Worm (Caenorhabditis elegans) whole organism, L4/young adult: ENCODE measurements around the gene nspe-5.
A peak's percentile ranks its signal among the peaks of the same experiment; 100 is the strongest.
"Not testable (repeated sequence)": the region's sequence is repeated elsewhere in the genome, so short reads cannot be mapped to it uniquely, and the experiment has no call there.

ENCODE experiments used
- W03F9.2 ChIP-seq: fragments of 150-350 bp; optimal IDR thresholded peaks from 2 replicates; lab custom pipeline; 2014; ENCODE audit warnings: missing biosample characterization, missing genetic modification characterization
- dao-5 ChIP-seq: sonication (generic microtip); optimal IDR thresholded peaks from 2 replicates; lab custom pipeline; 2016; ENCODE audit warnings: missing genotype, missing genetic modification characterization, moderate library complexity, missing compliant biosample characterization
- him-1 ChIP-seq: sonication (generic microtip); optimal IDR thresholded peaks from 2 replicates; lab custom pipeline; 2016; ENCODE audit warnings: missing genotype, missing genetic modification reagents, missing genetic modification characterization, missing compliant biosample characterization

The nspe-5 gene

DNA sequence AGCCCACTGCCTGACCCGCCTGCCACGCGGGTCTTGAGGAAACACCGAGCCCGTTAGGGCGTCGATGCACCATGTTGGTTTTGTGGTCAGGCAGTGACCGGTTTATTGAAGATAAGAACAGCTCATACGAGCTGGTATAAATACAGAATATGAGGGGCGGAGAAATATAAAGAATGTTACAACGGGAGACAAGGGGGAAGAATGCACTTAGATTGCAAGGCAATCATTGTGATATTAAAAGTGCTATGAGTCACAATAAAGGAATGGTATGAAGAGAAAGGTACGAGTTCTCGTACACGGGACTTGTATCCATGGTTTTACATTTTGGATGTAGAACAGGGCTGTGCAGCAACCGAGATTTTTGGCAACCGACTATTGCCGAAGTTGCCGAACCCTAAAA, 4.2 kb upstream of the nspe-5 start, which contains the start of gene Y38E10A.14:
Gene Y38E10A.14 (minus strand): TSS at position 101 of the 400 bp plus-strand sequence.
- TF ChIP-seq dao-5 (tag; lab: Kevin White, UChicago); W03F9.2; him-1 (tag; lab: Kevin White, UChicago): not testable (repeated sequence)

- TF ChIP-seq dao-5 (tag; lab: Kevin White, UChicago) = no peak
- TF ChIP-seq him-1 (tag; lab: Kevin White, UChicago) = no peak
- TF ChIP-seq W03F9.2 = no peak
Observed at ce11 chrII:12625673-12626072, 3.0 kb upstream of the nspe-5 start.

DNA sequence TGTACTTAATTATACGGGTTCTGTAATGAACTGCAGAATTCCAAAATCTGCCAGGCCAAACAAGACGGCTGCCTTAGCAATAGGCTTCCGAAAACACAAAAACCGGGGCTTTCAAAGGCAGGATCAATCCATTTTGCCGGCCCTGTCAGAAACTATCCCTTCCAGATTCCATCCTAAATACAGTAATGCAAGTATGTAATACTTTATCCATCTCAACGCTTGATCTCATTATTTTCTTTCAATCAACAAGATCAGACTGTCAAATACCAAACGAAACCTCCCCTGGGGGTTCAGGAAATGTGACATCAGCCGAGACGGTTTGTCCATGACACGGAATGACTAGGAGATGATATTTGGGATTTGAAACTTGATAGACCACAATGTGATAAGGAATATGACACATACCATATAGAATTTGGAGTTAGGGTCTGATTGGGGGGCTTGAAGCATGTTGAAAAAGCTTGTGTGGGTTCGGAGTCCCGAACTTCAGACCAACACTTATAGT, 2.5 kb upstream of the nspe-5 start:
- no peak for TF ChIP-seq W03F9.2
- TF ChIP-seq him-1 (tag; lab: Kevin White, UChicago) = no peak
- no peak for TF ChIP-seq dao-5 (tag; lab: Kevin White, UChicago)

DNA sequence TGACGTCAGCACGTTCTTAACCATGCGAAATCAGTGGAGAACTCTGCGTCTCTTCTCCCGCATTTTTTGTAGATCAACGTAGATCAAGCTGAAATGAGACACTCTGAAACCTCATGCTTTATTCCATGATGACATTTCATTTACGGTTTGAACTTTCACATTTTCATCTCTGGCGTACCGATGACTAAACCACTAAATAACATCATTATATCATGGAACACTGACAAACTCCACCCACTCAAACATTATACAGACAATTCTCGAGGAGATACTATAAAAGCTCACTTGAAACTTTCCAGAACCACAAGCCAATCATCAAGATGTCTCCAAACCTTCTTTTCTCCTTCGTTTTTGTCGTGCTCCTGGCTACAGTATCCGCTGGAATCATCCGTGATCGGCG, 1.8 kb upstream of the nspe-5 start, which contains the start of gene nspe-7:
Gene nspe-7 (plus strand): TSS at position 301 of the 400 bp plus-strand sequence.
- TF ChIP-seq W03F9.2 = no peak

ce11 chrII:12629387-12629786, 721 bp downstream of the nspe-5 start, which contains the start of gene Y38E10A.28:
Y38E10A.28 (plus strand) TSS chrII:12629687.
- TF ChIP-seq him-1 (tag; lab: Kevin White, UChicago) (no peak), dao-5 (tag; lab: Kevin White, UChicago) (no peak), W03F9.2 (no peak)

DNA sequence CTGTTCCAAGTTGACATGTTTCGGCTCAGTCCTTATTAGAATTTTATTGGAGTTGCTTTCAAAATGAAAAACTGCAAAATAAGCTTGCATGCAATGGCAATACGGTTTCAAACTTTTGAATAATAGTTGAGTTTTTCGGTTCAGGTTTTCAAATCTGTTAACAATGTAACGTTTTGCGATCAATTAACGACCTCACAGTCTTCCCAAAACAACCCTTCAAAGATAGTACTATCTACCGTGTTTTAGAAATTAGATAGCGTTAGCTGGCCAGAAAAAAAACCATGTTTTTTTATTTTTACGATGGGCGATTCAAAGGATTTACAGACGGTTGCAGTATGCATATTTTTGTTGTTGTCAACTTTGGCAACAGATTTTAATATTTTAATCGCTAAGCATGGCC, 2.2 kb downstream of the nspe-5 start, which contains the start of gene Y38E10A.34:
Gene Y38E10A.34 (plus strand): TSS at position 301 of the 400 bp plus-strand sequence.
- TF ChIP-seq him-1 (tag; lab: Kevin White, UChicago) (no peak), dao-5 (tag; lab: Kevin White, UChicago) (no peak), W03F9.2 (no peak)

ce11 chrII:12634749-12635318, 6.2 kb downstream of the nspe-5 start, which contains the start of gene Y38E10A.17:
Y38E10A.17 (minus strand) TSS chrII:12634799.
- TF ChIP-seq W03F9.2 = no peak

- no peak for TF ChIP-seq W03F9.2
- no peak for TF ChIP-seq him-1 (tag; lab: Kevin White, UChicago)
- no peak for TF ChIP-seq dao-5 (tag; lab: Kevin White, UChicago)
Observed at ce11 chrII:12636602-12637001, 7.9 kb downstream of the nspe-5 start, which contains the start of gene nhr-234. nhr-234 (plus strand) TSS chrII:12636678.

DNA sequence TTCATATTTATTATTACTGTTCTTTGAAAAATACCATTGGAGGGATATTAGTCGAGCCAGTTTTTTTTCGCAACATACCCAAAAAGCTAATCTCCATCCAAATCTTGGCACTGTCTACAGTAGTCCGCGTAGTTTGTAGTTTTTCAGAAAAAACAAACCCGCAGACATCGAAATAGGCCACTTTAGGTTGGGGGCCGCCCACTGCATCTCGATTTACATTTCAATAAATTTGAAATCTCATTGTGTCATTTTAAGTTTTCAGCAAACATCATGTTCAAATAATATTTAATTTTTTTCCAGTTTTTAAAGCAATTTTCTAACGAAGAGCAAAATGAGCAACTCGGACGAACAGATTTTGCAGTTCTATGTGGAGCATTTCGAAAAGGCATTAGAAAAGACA, 11.7 kb downstream of the nspe-5 start, which contains the start of gene nhr-235:
Gene nhr-235 (plus strand): TSS at position 301 of the 400 bp plus-strand sequence.
- TF ChIP-seq dao-5 (tag; lab: Kevin White, UChicago) (no peak), W03F9.2 (no peak)

- TF ChIP-seq dao-5 (tag; lab: Kevin White, UChicago) (no peak), him-1 (tag; lab: Kevin White, UChicago) (no peak), W03F9.2 (no peak)
Observed at ce11 chrII:12654447-12654846, 25.8 kb downstream of the nspe-5 start, which contains the start of gene rgs-4. rgs-4 (plus strand) TSS chrII:12654747.

ce11 chrII:12655816-12656215, 27.1 kb downstream of the nspe-5 start:
- TF ChIP-seq him-1 (tag; lab: Kevin White, UChicago) (no peak), W03F9.2 (no peak), dao-5 (tag; lab: Kevin White, UChicago) (no peak)

ce11 chrII:12657620-12658019, 29.0 kb downstream of the nspe-5 start:
- TF ChIP-seq W03F9.2 (no peak), dao-5 (tag; lab: Kevin White, UChicago) (no peak), him-1 (tag; lab: Kevin White, UChicago) (no peak)

DNA sequence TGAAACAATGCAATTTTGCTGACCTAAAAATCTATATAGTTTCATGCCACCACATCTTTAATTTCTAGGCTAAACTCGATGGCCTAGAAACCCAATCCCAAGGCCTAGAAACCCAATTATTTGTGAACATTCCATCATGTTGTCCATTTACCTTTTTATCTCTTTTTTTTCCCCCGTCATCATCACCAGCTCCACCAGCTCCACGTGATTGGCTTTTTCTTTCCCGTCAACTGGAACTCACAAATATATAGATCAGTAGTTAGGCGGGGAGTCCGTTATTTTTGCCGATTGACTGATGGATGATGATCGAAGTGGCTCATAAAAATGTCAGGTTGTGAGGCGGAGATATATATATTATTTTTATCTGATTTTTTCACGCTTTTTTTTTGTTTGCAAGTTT, 29.7 kb downstream of the nspe-5 start:
- no peak for TF ChIP-seq dao-5 (tag; lab: Kevin White, UChicago)
- no peak for TF ChIP-seq W03F9.2
- no peak for TF ChIP-seq him-1 (tag; lab: Kevin White, UChicago)

- TF ChIP-seq dao-5 (tag; lab: Kevin White, UChicago) (no peak), W03F9.2 (peak; percentile 18), him-1 (tag; lab: Kevin White, UChicago) (no peak)
Observed at ce11 chrII:12659676-12660371, 31.2 kb downstream of the nspe-5 start.
